Fruit fly (Drosophila melanogaster): ENCODE data around the gene beat-IIa.

DNA sequence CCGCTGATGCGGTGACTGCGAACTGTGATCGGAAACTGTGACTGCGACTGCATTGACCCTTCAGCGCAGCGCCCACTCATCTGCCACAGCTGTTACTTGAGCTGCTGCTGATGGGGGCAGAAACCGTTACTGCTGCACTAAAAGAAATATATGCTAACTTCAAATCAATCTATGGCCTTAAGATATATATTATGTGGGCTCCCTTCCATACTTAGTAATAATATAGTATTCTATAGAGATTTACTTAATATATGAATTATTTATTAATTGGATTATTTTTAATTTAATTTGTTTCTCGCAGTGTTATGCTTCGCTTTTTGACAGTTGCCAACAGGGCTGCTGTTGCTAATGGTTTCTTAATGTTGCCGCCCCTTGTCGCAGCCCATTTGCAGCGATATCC lies 13.1 kb upstream of the beat-IIa start:
- TF ChIP-seq ovo (GFP tag; optimal IDR thresholded peaks at IDR 0.05), result no peak
- TF ChIP-seq CG5204 (GFP tag; optimal IDR thresholded peaks at IDR 0.05), result no peak
- no peak for TF ChIP-seq tj (GFP tag; optimal IDR thresholded peaks at IDR 0.05)
- TF ChIP-seq CG11617 (GFP tag; optimal IDR thresholded peaks at IDR 0.05), result no peak
- TF ChIP-seq CG7045 (GFP tag; optimal IDR thresholded peaks at IDR 0.05), result no peak

All from whole organism, adult.